Worm (Caenorhabditis elegans): Measurements from ENCODE around the gene wdr-54.

Gene wdr-54

ce11 chrX:827502-827901, 1.2 kb upstream of the wdr-54 start (continued):
- TF ChIP-seq F10B5.3 (tag; optimal IDR thresholded peaks at IDR 0.05) (no peak), ama-1 (optimal IDR thresholded peaks at IDR 0.05) (no peak), ztf-7 (tag; optimal IDR thresholded peaks at IDR 0.05) (peak; percentile 21), mdl-1 (tag; optimal IDR thresholded peaks at IDR 0.05) (peak; percentile 60 to 87), nhr-11 (tag; optimal IDR thresholded peaks at IDR 0.05) (peak; percentile 82), nhr-25 (tag; optimal IDR thresholded peaks at IDR 0.05; ENCODE audit: borderline replicate concordance, insufficient read depth) (peak; percentile 85), lin-15B (tag; optimal IDR thresholded peaks at IDR 0.05) (no peak), mxl-3 (GFP tag; optimal IDR thresholded peaks at IDR 0.05) (peak; percentile 76), pha-4 (GFP tag; IDR thresholded peaks at IDR 0.05) (no peak), pha-4 (tag; optimal IDR thresholded peaks at IDR 0.05) (peak; percentile 90), nhr-6 (tag; optimal IDR thresholded peaks at IDR 0.05) (peak; percentile 59), fkh-10 (GFP tag; optimal IDR thresholded peaks at IDR 0.05) (peak; percentile 89), mdt-29 (GFP tag; IDR thresholded peaks at IDR 0.05) (no peak), Y48G9A.11 (GFP tag; IDR thresholded peaks at IDR 0.05) (no peak), skn-1 (tag; optimal IDR thresholded peaks at IDR 0.05) (no peak), hlh-30 (tag; optimal IDR thresholded peaks at IDR 0.05; ENCODE audit: insufficient read depth) (peak; percentile 82), gei-8 (GFP tag; optimal IDR thresholded peaks at IDR 0.05) (no peak), fos-1 (tag; optimal IDR thresholded peaks at IDR 0.05) (no peak), mep-1 (tag; optimal IDR thresholded peaks at IDR 0.05) (peak; percentile 63), F37D6.2 (tag; optimal IDR thresholded peaks at IDR 0.05) (peak; percentile 3), dve-1 (tag; optimal IDR thresholded peaks at IDR 0.05; ENCODE audit: insufficient read depth) (peak; percentile 52)

DNA sequence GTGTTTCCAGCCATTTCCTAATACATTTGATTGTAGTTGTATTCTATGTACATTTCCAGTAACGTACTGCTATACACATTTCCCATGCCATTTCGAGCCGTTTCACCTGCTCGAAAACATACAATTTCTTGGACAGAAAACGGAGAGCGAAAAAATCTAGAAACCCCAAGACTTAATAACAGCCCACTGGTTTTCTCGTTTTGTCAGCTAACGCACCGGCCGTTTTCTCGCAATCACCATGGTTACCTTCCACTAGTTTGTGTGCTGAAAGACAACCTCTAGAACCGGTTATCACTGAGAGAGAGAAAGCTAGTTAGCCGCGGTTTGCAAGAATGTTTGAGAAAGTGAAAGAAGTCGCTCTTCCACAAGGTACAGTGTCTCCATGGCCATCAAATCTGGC, 1.5 kb downstream of the wdr-54 start:
- TF ChIP-seq aha-1 (tag) (peak; percentile 60), spr-1 (tag; optimal IDR thresholded peaks at IDR 0.05) (no peak)

DNA sequence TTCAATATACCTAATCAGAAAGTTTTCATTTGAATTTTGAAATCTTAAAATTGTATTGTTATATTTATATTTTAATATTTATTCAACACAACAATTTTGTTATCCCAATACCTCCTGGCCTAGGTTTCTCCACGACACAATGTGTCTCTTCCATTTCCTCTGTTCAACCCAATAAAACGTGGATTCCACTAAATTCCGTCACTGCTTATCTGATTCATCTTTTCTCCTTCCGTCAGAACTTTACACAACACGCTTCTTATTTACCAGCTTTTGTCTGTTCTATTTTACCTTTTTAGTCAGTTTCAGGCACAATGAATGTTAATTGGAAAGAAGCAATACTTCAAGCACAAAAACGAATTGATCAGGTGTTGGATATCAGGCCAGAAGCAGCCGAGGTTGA, 5.8 kb downstream of the wdr-54 start, which contains the start of gene F39H12.1:
Gene F39H12.1, plus strand, starts transcription at position 301 of the 400 bp plus-strand sequence.
- TF ChIP-seq daf-8 (GFP tag; IDR thresholded peaks at IDR 0.05) (no peak), pha-4 (GFP tag; IDR thresholded peaks at IDR 0.05) (no peak), pha-4 (tag; optimal IDR thresholded peaks at IDR 0.05) (no peak), ceh-20 (GFP tag; IDR thresholded peaks at IDR 0.05) (no peak), mes-2 (tag; optimal IDR thresholded peaks at IDR 0.05; ENCODE audit: poor library complexity, severe bottlenecking) (no peak), nhr-42 (GFP tag; IDR thresholded peaks at IDR 0.05) (no peak), hlh-11 (tag; optimal IDR thresholded peaks at IDR 0.05) (no peak), lin-1 (GFP tag; IDR thresholded peaks at IDR 0.05) (no peak), lim-7 (GFP tag; IDR thresholded peaks at IDR 0.05) (no peak), nhr-10 (tag; optimal IDR thresholded peaks at IDR 0.05) (no peak), lin-29 (GFP tag; IDR thresholded peaks at IDR 0.05) (no peak), Y105C5A.15 (GFP tag; IDR thresholded peaks at IDR 0.05) (no peak), php-3 (GFP tag; IDR thresholded peaks at IDR 0.05) (no peak), daf-19 (GFP tag; conservative IDR thresholded peaks at IDR 0.05) (no peak), lir-3 (tag; optimal IDR thresholded peaks at IDR 0.05) (no peak)

DNA sequence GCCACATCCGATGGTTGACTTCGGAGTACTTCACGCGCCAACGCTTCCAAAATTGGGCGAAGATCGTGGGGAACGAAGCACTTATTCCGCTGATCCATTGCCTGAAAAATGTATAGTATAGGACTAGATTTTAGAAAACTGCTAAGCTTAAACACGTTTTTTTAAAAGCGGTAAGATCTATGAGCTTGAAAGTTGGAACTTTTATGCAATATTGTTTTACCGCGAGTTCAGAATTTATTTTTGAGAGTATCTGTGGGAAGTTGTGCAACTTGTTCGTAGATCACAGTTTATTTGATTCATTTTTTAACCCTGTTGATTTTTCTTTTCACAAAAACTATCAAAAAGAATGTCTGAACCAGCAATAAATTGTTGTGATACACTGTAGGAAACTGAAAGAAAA, 12.7 kb downstream of the wdr-54 start, which contains the start of gene F39H12.3:
Gene F39H12.3, minus strand, starts transcription at position 101 of the 400 bp plus-strand sequence.
- TF ChIP-seq lsy-2 (tag; optimal IDR thresholded peaks at IDR 0.05) (no peak), Y75B8A.6 (GFP tag; IDR thresholded peaks at IDR 0.05) (no peak), hif-1 (tag; optimal IDR thresholded peaks at IDR 0.05) (no peak), cey-2 (tag; optimal IDR thresholded peaks at IDR 0.05; ENCODE audit: borderline replicate concordance, insufficient read depth) (no peak), R02D3.7 (tag; optimal IDR thresholded peaks at IDR 0.05) (no peak), T26A8.4 (GFP tag; IDR thresholded peaks at IDR 0.05) (no peak), ceh-28 (tag; optimal IDR thresholded peaks at IDR 0.05) (no peak), daf-16 (GFP tag; optimal IDR thresholded peaks at IDR 0.05) (no peak), daf-16 (tag; optimal IDR thresholded peaks at IDR 0.05) (no peak), snpc-1.2 (GFP tag; IDR thresholded peaks at IDR 0.05) (no peak), ZK546.5 (tag; optimal IDR thresholded peaks at IDR 0.05) (no peak), nhr-111 (GFP tag; optimal IDR thresholded peaks at IDR 0.05) (no peak), ceh-62 (tag; optimal IDR thresholded peaks at IDR 0.05) (no peak), lin-29 (GFP tag; IDR thresholded peaks at IDR 0.05) (no peak)
